Fruit fly (Drosophila melanogaster) whole organism: ENCODE data around the gene amn.

Source experiments
- Dll ChIP-seq: fragments of >200 bp; optimal IDR thresholded peaks from 2 replicates; lab custom pipeline; 2017
- pan ChIP-seq: fragments of >200 bp; optimal IDR thresholded peaks from 2 replicates; lab custom pipeline; 2017
- psq ChIP-seq: fragments of >200 bp; optimal IDR thresholded peaks from 2 replicates; lab custom pipeline; 2017
- usp ChIP-seq: fragments of >200 bp; optimal IDR thresholded peaks from 2 replicates; lab custom pipeline; 2017; ENCODE audit warnings: missing biosample characterization, missing genetic modification characterization, mixed read lengths

DNA sequence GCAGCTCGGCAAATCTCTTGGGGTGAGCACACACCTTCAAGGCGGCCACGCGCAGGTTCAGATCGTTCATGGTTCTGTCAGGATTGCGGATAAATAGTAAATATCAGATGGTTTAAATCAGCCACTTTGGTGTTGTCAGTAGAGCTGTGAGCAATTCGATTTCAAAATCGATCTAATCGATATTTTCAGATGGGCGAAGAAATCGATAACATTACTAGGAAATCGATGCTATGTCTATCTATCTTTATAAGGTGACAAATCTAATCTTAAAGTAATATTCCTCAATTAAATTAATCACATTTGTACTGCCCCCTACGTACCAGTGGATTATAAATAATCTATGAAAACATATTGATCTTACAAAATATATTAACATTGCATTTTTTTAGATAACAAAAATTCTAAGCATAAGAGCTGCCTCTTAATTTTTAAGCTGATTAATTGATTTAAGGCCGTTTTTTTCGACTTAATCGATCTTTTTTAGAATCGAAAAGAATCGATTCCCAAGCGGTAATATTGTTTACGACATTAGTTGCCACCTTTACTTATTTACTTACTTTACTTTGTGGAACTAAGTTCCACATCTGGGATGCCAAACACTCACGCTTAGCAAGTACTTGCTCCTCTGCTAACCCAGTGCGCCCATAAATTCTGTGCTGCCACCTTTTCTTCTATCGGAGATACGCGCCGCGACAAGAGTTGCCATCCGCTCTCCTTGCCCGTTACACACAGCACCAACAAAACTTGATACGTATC, 24.3 kb downstream of the amn start, which contains the start of gene THADA:
- TF ChIP-seq Dll (lab: Kevin White, UChicago) (no peak), pan (lab: Kevin White, UChicago) (no peak), psq (lab: Kevin White, UChicago) (no peak), usp (no peak)
